Worm (Caenorhabditis elegans) whole organism, L4 larva: ENCODE results near the gene nlp-45.

ENCODE experiments used
- F10B5.3 ChIP-seq: sonication (generic microtip); optimal IDR thresholded peaks from 2 replicates; lab custom pipeline; 2016; ENCODE audit warnings: mild to moderate bottlenecking, missing genetic modification characterization, missing compliant biosample characterization
- Y105C5A.15 ChIP-seq: fragments of 200-800 bp; sonication (Bioruptor generic); IDR thresholded peaks from 2 replicates; pipeline ENCODE4 v1.3.6; 2022; ENCODE audit warnings: missing genetic modification characterization, missing compliant biosample characterization
- ZK337.2 ChIP-seq: fragments of 200-800 bp; sonication (Bioruptor generic); IDR thresholded peaks from 2 replicates; pipeline ENCODE4 v1.3.6; 2022; ENCODE audit warnings: missing genetic modification reagents, missing genetic modification characterization, missing compliant biosample characterization
- aly-2 ChIP-seq: sonication (generic microtip); optimal IDR thresholded peaks from 2 replicates; lab custom pipeline; 2018; ENCODE audit warnings: missing biosample characterization, missing genetic modification characterization
- ceh-20 ChIP-seq: fragments of 200-800 bp; sonication (Bioruptor generic); IDR thresholded peaks from 2 replicates; pipeline ENCODE4 v1.3.6; 2022; ENCODE audit warnings: missing genetic modification reagents, missing genetic modification characterization, missing compliant biosample characterization
- ces-1 ChIP-seq: fragments of 150-350 bp; sonication (generic microtip); optimal IDR thresholded peaks from 4 replicates; lab custom pipeline; 2014; ENCODE audit warnings: missing biosample characterization, missing genetic modification reagents, missing genetic modification characterization
- daf-16 ChIP-seq, 3 experiments: sonication (generic microtip); optimal IDR thresholded peaks; 2 replicates each; lab custom pipeline; 2016 to 2017; ENCODE audit warnings: missing genetic modification characterization in 3 of 3, missing genetic modification reagents in 3 of 3, mild to moderate bottlenecking in 2 of 3, missing compliant biosample characterization in 2 of 3, missing biosample characterization in 1 of 3, moderate library complexity in 1 of 3
- daf-19 ChIP-seq: fragments of 200-800 bp; sonication (Bioruptor generic); conservative IDR thresholded peaks from 2 replicates; pipeline ENCODE4 v1.3.6; 2022; ENCODE audit warnings: missing genetic modification characterization, missing compliant biosample characterization
- dmd-6 ChIP-seq: fragments of 200-800 bp; sonication (Bioruptor generic); IDR thresholded peaks from 2 replicates; pipeline ENCODE4 v1.3.6; 2022; ENCODE audit warnings: missing genetic modification reagents, missing genetic modification characterization, missing compliant biosample characterization
- dmd-9 ChIP-seq: fragments of 200-800 bp; sonication (Bioruptor generic); IDR thresholded peaks from 2 replicates; pipeline ENCODE4 v1.3.6; 2022; ENCODE audit warnings: missing genetic modification reagents, missing genetic modification characterization, missing compliant biosample characterization
- dve-1 ChIP-seq: sonication (generic microtip); optimal IDR thresholded peaks from 2 replicates; lab custom pipeline; 2017; ENCODE audit warnings: antibody characterized with exemption, mild to moderate bottlenecking, missing genetic modification characterization, missing compliant biosample characterization; ENCODE audit not compliant: insufficient read depth
- egl-43 ChIP-seq: fragments of 200-800 bp; sonication (Bioruptor generic); IDR thresholded peaks from 2 replicates; pipeline ENCODE4 v1.3.6; 2022; ENCODE audit warnings: missing genetic modification reagents, missing genetic modification characterization, missing compliant biosample characterization
- fos-1 ChIP-seq: fragments of 150-350 bp; optimal IDR thresholded peaks from 2 replicates; lab custom pipeline; 2014; ENCODE audit warnings: missing biosample characterization, missing genetic modification characterization
- gei-8 ChIP-seq: fragments of 200-800 bp; sonication (Bioruptor generic); optimal IDR thresholded peaks from 2 replicates; lab custom pipeline; 2018; ENCODE audit warnings: mild to moderate bottlenecking, missing genetic modification characterization, missing compliant biosample characterization
- hif-1 ChIP-seq, 2 experiments: sonication (generic microtip); optimal IDR thresholded peaks; 2 replicates each; lab custom pipeline; 2016 to 2017; ENCODE audit warnings: missing compliant biosample characterization in 2 of 2, missing genetic modification characterization in 2 of 2, missing genetic modification reagents in 2 of 2, missing genotype in 2 of 2, mild to moderate bottlenecking in 1 of 2
- hlh-11 ChIP-seq: fragments of 200-800 bp; sonication (Bioruptor generic); optimal IDR thresholded peaks from 2 replicates; lab custom pipeline; 2018; ENCODE audit warnings: mild to moderate bottlenecking, missing genetic modification characterization, missing compliant biosample characterization
- hlh-30 ChIP-seq: sonication (generic microtip); optimal IDR thresholded peaks from 2 replicates; lab custom pipeline; 2017; ENCODE audit warnings: antibody characterized with exemption, mild to moderate bottlenecking, missing genetic modification characterization, missing compliant biosample characterization; ENCODE audit not compliant: insufficient read depth
- hmg-1.1 ChIP-seq: fragments of 200-800 bp; sonication (Bioruptor generic); IDR thresholded peaks from 2 replicates; pipeline ENCODE4 v1.3.6; 2022; ENCODE audit warnings: missing genetic modification reagents, missing genetic modification characterization, missing compliant biosample characterization
- lsy-2 ChIP-seq, 2 experiments: fragments of 150-350 bp in 1 of 2; sonication (generic microtip) in 1 of 2; optimal IDR thresholded peaks; 2 replicates each; lab custom pipeline; 2014 to 2017; ENCODE audit warnings: missing biosample characterization in 2 of 2, missing genetic modification characterization in 2 of 2
- madf-5 ChIP-seq, 2 experiments: fragments of 200-800 bp; sonication (Bioruptor generic); IDR thresholded peaks; 2 replicates each; pipeline ENCODE4 v1.3.6; 2022; ENCODE audit warnings: missing compliant biosample characterization in 2 of 2, missing genetic modification characterization in 2 of 2
- mdl-1 ChIP-seq, 2 experiments: fragments of 150-350 bp in 1 of 2; sonication (generic microtip) in 1 of 2; optimal IDR thresholded peaks; 2 replicates each; lab custom pipeline; 2014 to 2017; ENCODE audit warnings: missing biosample characterization in 2 of 2, missing genetic modification characterization in 2 of 2
- mep-1 ChIP-seq: fragments of 150-350 bp; sonication (generic microtip); optimal IDR thresholded peaks from 3 replicates; lab custom pipeline; 2014; ENCODE audit warnings: missing biosample characterization, missing genetic modification characterization
- mes-2 ChIP-seq: sonication (generic microtip); optimal IDR thresholded peaks from 2 replicates; lab custom pipeline; 2016; ENCODE audit warnings: missing genotype, mild to moderate bottlenecking, missing genetic modification characterization, missing compliant biosample characterization; ENCODE audit not compliant: poor library complexity, severe bottlenecking
- mxl-2 ChIP-seq: fragments of 200-800 bp; sonication (Bioruptor generic); conservative IDR thresholded peaks from 2 replicates; pipeline ENCODE4 v1.3.6; 2022; ENCODE audit warnings: missing genetic modification reagents, missing genetic modification characterization, missing compliant biosample characterization
- mxl-3 ChIP-seq: fragments of 200-800 bp; sonication (Bioruptor generic); optimal IDR thresholded peaks from 2 replicates; lab custom pipeline; 2018; ENCODE audit warnings: mild to moderate bottlenecking, missing genetic modification characterization, missing compliant biosample characterization
- nhr-11 ChIP-seq: fragments of 150-350 bp; optimal IDR thresholded peaks from 2 replicates; lab custom pipeline; 2014; ENCODE audit warnings: missing biosample characterization, missing genetic modification characterization
- nhr-25 ChIP-seq: sonication (generic microtip); optimal IDR thresholded peaks from 2 replicates; lab custom pipeline; 2017; ENCODE audit warnings: missing genetic modification characterization, mild to moderate bottlenecking, missing compliant biosample characterization, antibody characterized with exemption, moderate library complexity, borderline replicate concordance; ENCODE audit not compliant: insufficient read depth
- nhr-28 ChIP-seq: fragments of 150-350 bp; optimal IDR thresholded peaks from 2 replicates; lab custom pipeline; 2014; ENCODE audit warnings: missing biosample characterization, missing genetic modification characterization
- nhr-42 ChIP-seq: fragments of 200-800 bp; sonication (Bioruptor generic); IDR thresholded peaks from 2 replicates; pipeline ENCODE4 v1.3.6; 2022; ENCODE audit warnings: missing genetic modification characterization, missing compliant biosample characterization
- nhr-6 ChIP-seq: fragments of 150-350 bp; optimal IDR thresholded peaks from 2 replicates; lab custom pipeline; 2014; ENCODE audit warnings: missing biosample characterization, missing genetic modification characterization
- nhr-77 ChIP-seq: fragments of 150-350 bp; optimal IDR thresholded peaks from 2 replicates; lab custom pipeline; 2014; ENCODE audit warnings: missing biosample characterization, missing genetic modification characterization
- php-3 ChIP-seq: fragments of 200-800 bp; sonication (Bioruptor generic); IDR thresholded peaks from 2 replicates; pipeline ENCODE4 v1.3.6; 2022; ENCODE audit warnings: missing genetic modification reagents, missing genetic modification characterization, missing compliant biosample characterization
- pqm-1 ChIP-seq: sonication (generic microtip); optimal IDR thresholded peaks from 2 replicates; lab custom pipeline; 2017; ENCODE audit warnings: missing biosample characterization, missing genetic modification characterization
- saeg-2 ChIP-seq: fragments of 200-800 bp; sonication (Bioruptor generic); IDR thresholded peaks from 2 replicates; pipeline ENCODE4 v1.3.6; 2022; ENCODE audit warnings: missing genetic modification reagents, missing genetic modification characterization, missing compliant biosample characterization
- set-16 ChIP-seq: fragments of 200-800 bp; sonication (Bioruptor generic); IDR thresholded peaks from 2 replicates; pipeline ENCODE4 v1.3.6; 2022; ENCODE audit warnings: missing genetic modification reagents, missing genetic modification characterization, missing compliant biosample characterization
- skn-1 ChIP-seq: fragments of 150-350 bp; optimal IDR thresholded peaks from 2 replicates; lab custom pipeline; 2014; ENCODE audit warnings: missing biosample characterization, missing genetic modification characterization
- spr-3 ChIP-seq: fragments of 200-800 bp; sonication (Bioruptor generic); optimal IDR thresholded peaks from 2 replicates; lab custom pipeline; 2018; ENCODE audit warnings: mild to moderate bottlenecking, missing genetic modification characterization, missing compliant biosample characterization
- tag-97 ChIP-seq: fragments of 200-800 bp; sonication (Bioruptor generic); IDR thresholded peaks from 2 replicates; pipeline ENCODE4 v1.3.6; 2022; ENCODE audit warnings: missing genetic modification characterization, missing compliant biosample characterization
- unc-62 ChIP-seq, 3 experiments: fragments of 150-350 bp in 1 of 3; sonication (generic microtip); optimal IDR thresholded peaks in 2 of 3; peaks in 1 of 3; 1 replicate in 1 of 3; 2 replicates in 2 of 3; lab custom pipeline; 2014 to 2017; ENCODE audit warnings: missing biosample characterization in 3 of 3, missing genetic modification characterization in 3 of 3, missing genetic modification reagents in 3 of 3, missing genotype in 1 of 3
- vab-7 ChIP-seq: fragments of 200-800 bp; sonication (Bioruptor generic); IDR thresholded peaks from 2 replicates; pipeline ENCODE4 v1.3.6; 2022; ENCODE audit warnings: missing genetic modification reagents, missing genetic modification characterization, missing compliant biosample characterization
- zfp-3 ChIP-seq: fragments of 200-800 bp; sonication (Bioruptor generic); conservative IDR thresholded peaks from 2 replicates; pipeline ENCODE4 v1.3.6; 2022; ENCODE audit warnings: missing genetic modification reagents, missing genetic modification characterization, missing compliant biosample characterization
- ztf-7 ChIP-seq: fragments of 150-350 bp; optimal IDR thresholded peaks from 2 replicates; lab custom pipeline; 2014; ENCODE audit warnings: missing biosample characterization, missing genetic modification characterization

nlp-45 gene

ce11 chrX:2301821-2302220 lies 36.3 kb downstream of the nlp-45 start:
- TF ChIP-seq aly-2 (tag; lab: Kevin White, UChicago) (no peak), skn-1 (tag; lab: Kevin White, UChicago) (no peak), set-16 (GFP tag; lab: Robert Waterston, UW) (peak; percentile 84)

DNA sequence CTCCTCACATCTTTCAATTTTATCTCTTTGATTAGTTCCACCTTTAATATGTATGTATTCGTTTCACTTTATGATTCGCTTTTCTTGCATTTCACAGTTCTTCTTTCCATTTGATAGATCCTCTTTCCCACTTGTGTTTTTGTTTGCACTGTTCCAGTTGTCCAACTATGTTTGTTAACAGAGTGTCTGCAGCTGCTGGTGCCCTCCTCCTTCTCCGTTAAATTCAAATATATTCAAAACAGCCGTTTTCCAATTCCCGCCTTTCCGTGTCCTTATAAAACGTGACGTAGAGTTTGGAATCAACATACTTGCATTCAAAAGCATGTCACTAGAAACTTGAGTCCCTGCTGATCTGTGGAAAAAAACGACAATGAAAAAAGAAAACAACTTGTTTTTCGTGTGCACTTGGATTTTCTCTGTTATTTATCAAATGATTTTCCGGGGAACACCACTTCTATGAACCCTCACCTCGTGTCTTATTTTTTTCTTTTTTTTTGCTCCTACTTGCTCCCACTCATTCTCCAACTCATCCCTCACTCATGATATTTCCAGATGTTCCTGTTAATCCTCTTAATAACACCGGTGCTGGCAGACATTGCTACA lies 43.8 kb downstream of the nlp-45 start, which contains the start of gene T10H10.2:
TSS of gene T10H10.2 (plus strand) at position 553 of the 603 bp plus-strand sequence.
- no peak for TF ChIP-seq fos-1 (tag; lab: Kevin White, UChicago)
- TF ChIP-seq madf-5 (GFP tag; IDR thresholded peaks at IDR 0.05; lab: Robert Waterston, UW) = no peak
- no peak for TF ChIP-seq gei-8 (GFP tag; lab: Kevin White, UChicago)
- peak in 1 of 2 experiments; percentile 94 for TF ChIP-seq unc-62 (GFP tag; optimal IDR thresholded peaks at IDR 0.05 in 1 of 2; lab: Kevin White, UChicago)
- no peak for TF ChIP-seq unc-62 (tag; optimal IDR thresholded peaks at IDR 0.05; lab: Kevin White, UChicago)
- TF ChIP-seq Y105C5A.15 (GFP tag; lab: Robert Waterston, UW) = no peak
- TF ChIP-seq, all 104 proteins: peak for 1

ce11 chrX:2287977-2288387 lies 50.1 kb downstream of the nlp-45 start:
- TF ChIP-seq madf-5 (GFP tag; IDR thresholded peaks at IDR 0.05; lab: Robert Waterston, UW) (no peak), ces-1 (GFP tag; lab: Kevin White, UChicago) (no peak), nhr-11 (tag; lab: Kevin White, UChicago) (peak; percentile 31), nhr-6 (tag; lab: Kevin White, UChicago) (peak; percentile 25), hlh-30 (tag; lab: Kevin White, UChicago) (peak; percentile 54), daf-19 (GFP tag; lab: Robert Waterston, UW) (no peak), F10B5.3 (no peak), mep-1 (tag; lab: Kevin White, UChicago) (peak; percentile 41), spr-3 (GFP tag; lab: Kevin White, UChicago) (no peak), mxl-2 (GFP tag; lab: Robert Waterston, UW) (no peak), ceh-20 (GFP tag; lab: Robert Waterston, UW) (no peak), nhr-25 (tag; lab: Kevin White, UChicago) (peak; percentile 2), unc-62 (GFP tag; optimal IDR thresholded peaks at IDR 0.05 in 1 of 2; lab: Kevin White, UChicago) (peak in 1 of 2 experiments; percentile 88), unc-62 (tag; optimal IDR thresholded peaks at IDR 0.05; lab: Kevin White, UChicago) (no peak), saeg-2 (GFP tag; lab: Robert Waterston, UW) (no peak), dve-1 (tag; lab: Kevin White, UChicago) (peak; percentile 51), dmd-9 (GFP tag; lab: Robert Waterston, UW) (0 out of 2 replicates have a peak, but pooled peaks have one; percentile 25), lsy-2 (tag; optimal IDR thresholded peaks at IDR 0.05; lab: Kevin White, UChicago) (peak in 1 of 2 experiments; percentile 36), hif-1 (tag; optimal IDR thresholded peaks at IDR 0.05; lab: Kevin White, UChicago) (peak in 1 of 2 experiments; percentile 53), hlh-11 (tag; lab: Kevin White, UChicago) (peak; percentile 83), nhr-77 (tag; lab: Kevin White, UChicago) (peak; percentile 31), mxl-3 (GFP tag; lab: Kevin White, UChicago) (peak; percentile 67), ZK337.2 (0 out of 2 replicates have a peak, but pooled peaks have one; percentile 25), fos-1 (tag; lab: Kevin White, UChicago) (no peak), ztf-7 (no peak), tag-97 (no peak), egl-43 (no peak), zfp-3 (no peak), nhr-42 (GFP tag; lab: Robert Waterston, UW) (no peak), mdl-1 (tag; optimal IDR thresholded peaks at IDR 0.05; lab: Kevin White, UChicago) (peak in 1 of 2 experiments; percentile 1), daf-16 (GFP tag; optimal IDR thresholded peaks at IDR 0.05; lab: Kevin White, UChicago) (peak in 1 of 2 experiments; percentile 41), daf-16 (tag; optimal IDR thresholded peaks at IDR 0.05; lab: Kevin White, UChicago) (peak; percentile 43), nhr-28 (tag; lab: Kevin White, UChicago) (peak; percentile 73), hmg-1.1 (GFP tag; lab: Robert Waterston, UW) (peak; percentile 58; the same call in 1 of the 2 replicates), php-3 (peak; percentile 41; the same call in 1 of the 2 replicates), dmd-6 (GFP tag; lab: Robert Waterston, UW) (peak; percentile 57), pqm-1 (tag; lab: Kevin White, UChicago) (peak; percentile 54), mes-2 (peak; percentile 50), vab-7 (GFP tag; lab: Robert Waterston, UW) (no peak)
